Worm (Caenorhabditis elegans) whole organism, mixed stage, embryonic: Measurements from ENCODE around the gene Y73F4A.3.

Experiments
- bed-3 ChIP-seq: fragments of 200-800 bp; sonication (Bioruptor generic); optimal IDR thresholded peaks from 3 replicates; lab custom pipeline; 2018; ENCODE audit warnings: mild to moderate bottlenecking, missing genetic modification characterization, moderate library complexity, missing compliant biosample characterization
- blmp-1 ChIP-seq: fragments of 150-350 bp; optimal IDR thresholded peaks from 2 replicates; lab custom pipeline; 2014; ENCODE audit warnings: missing biosample characterization, missing genetic modification characterization
- ceh-39 ChIP-seq: fragments of 150-350 bp; optimal IDR thresholded peaks from 2 replicates; lab custom pipeline; 2014; ENCODE audit warnings: missing biosample characterization, missing genetic modification characterization
- ceh-43 ChIP-seq: fragments of 200-800 bp; sonication (Bioruptor generic); optimal IDR thresholded peaks from 2 replicates; lab custom pipeline; 2018; ENCODE audit warnings: mild to moderate bottlenecking, missing genetic modification characterization, moderate library complexity, missing compliant biosample characterization
- ceh-83 ChIP-seq: fragments of 200-800 bp; sonication (Bioruptor generic); optimal IDR thresholded peaks from 2 replicates; lab custom pipeline; 2018; ENCODE audit warnings: mild to moderate bottlenecking, missing genetic modification characterization, missing compliant biosample characterization
- ces-1 ChIP-seq: fragments of 150-350 bp; optimal IDR thresholded peaks from 2 replicates; lab custom pipeline; 2014; ENCODE audit warnings: missing biosample characterization, missing genetic modification reagents, missing genetic modification characterization
- drap-1 ChIP-seq: fragments of 200-800 bp; sonication (Bioruptor generic); optimal IDR thresholded peaks from 3 replicates; lab custom pipeline; 2018; ENCODE audit warnings: mild to moderate bottlenecking, missing genetic modification characterization, missing compliant biosample characterization
- elt-1 ChIP-seq: sonication (generic microtip); optimal IDR thresholded peaks from 2 replicates; lab custom pipeline; 2017; ENCODE audit warnings: missing genetic modification characterization, mild to moderate bottlenecking, missing compliant biosample characterization, antibody characterized with exemption, moderate library complexity, borderline replicate concordance; ENCODE audit not compliant: insufficient read depth
- elt-3 ChIP-seq: fragments of 150-350 bp; optimal IDR thresholded peaks from 2 replicates; lab custom pipeline; 2014; ENCODE audit warnings: missing biosample characterization, missing genetic modification characterization
- flh-1 ChIP-seq: fragments of 200-800 bp; sonication (Bioruptor generic); optimal IDR thresholded peaks from 2 replicates; lab custom pipeline; 2018; ENCODE audit warnings: mild to moderate bottlenecking, missing genetic modification characterization, moderate library complexity, missing compliant biosample characterization
- ham-2 ChIP-seq: fragments of 200-800 bp; sonication (Bioruptor generic); optimal IDR thresholded peaks from 2 replicates; lab custom pipeline; 2018; ENCODE audit warnings: mild to moderate bottlenecking, missing genetic modification characterization, missing compliant biosample characterization
- hlh-1 ChIP-seq: fragments of 150-350 bp; optimal IDR thresholded peaks from 2 replicates; lab custom pipeline; 2014; ENCODE audit warnings: missing biosample characterization, missing genetic modification reagents, missing genetic modification characterization
- lin-13 ChIP-seq: fragments of 150-350 bp; optimal IDR thresholded peaks from 2 replicates; lab custom pipeline; 2014; ENCODE audit warnings: missing biosample characterization, missing genetic modification characterization
- lin-32 ChIP-seq: fragments of 200-800 bp; sonication (Bioruptor generic); optimal IDR thresholded peaks from 2 replicates; lab custom pipeline; 2018; ENCODE audit warnings: mild to moderate bottlenecking, missing genetic modification characterization, missing compliant biosample characterization
- lsy-2 ChIP-seq: fragments of 150-350 bp; optimal IDR thresholded peaks from 2 replicates; lab custom pipeline; 2014; ENCODE audit warnings: missing biosample characterization, missing genetic modification characterization
- mab-5 ChIP-seq: fragments of 150-350 bp; optimal IDR thresholded peaks from 2 replicates; lab custom pipeline; 2014; ENCODE audit warnings: missing biosample characterization, missing genetic modification characterization
- mep-1 ChIP-seq: fragments of 150-350 bp; optimal IDR thresholded peaks from 2 replicates; lab custom pipeline; 2017; ENCODE audit warnings: missing biosample characterization, missing genetic modification reagents, missing genetic modification characterization, inconsistent platforms
- mls-2 ChIP-seq: sonication (generic microtip); optimal IDR thresholded peaks from 2 replicates; lab custom pipeline; 2016; ENCODE audit warnings: mild to moderate bottlenecking, missing genetic modification characterization, moderate library complexity, missing compliant biosample characterization
- nhr-12 ChIP-seq: fragments of 150-350 bp; optimal IDR thresholded peaks from 2 replicates; lab custom pipeline; 2014; ENCODE audit warnings: missing biosample characterization, missing genetic modification characterization
- nhr-2 ChIP-seq: fragments of 150-350 bp; optimal IDR thresholded peaks from 2 replicates; lab custom pipeline; 2014; ENCODE audit warnings: missing biosample characterization, missing genetic modification characterization
- nhr-237 ChIP-seq: fragments of 150-350 bp; optimal IDR thresholded peaks from 2 replicates; lab custom pipeline; 2014; ENCODE audit warnings: missing biosample characterization, missing genetic modification characterization
- nhr-76 ChIP-seq: sonication (generic microtip); optimal IDR thresholded peaks from 2 replicates; lab custom pipeline; 2017; ENCODE audit warnings: missing biosample characterization, missing genetic modification characterization
- pha-4 ChIP-seq: fragments of 150-350 bp; optimal IDR thresholded peaks from 2 replicates; lab custom pipeline; 2018; ENCODE audit warnings: missing biosample characterization, missing genetic modification reagents, missing genetic modification characterization
- sem-2 ChIP-seq: fragments of 200-800 bp; sonication (Bioruptor generic); optimal IDR thresholded peaks from 2 replicates; lab custom pipeline; 2018; ENCODE audit warnings: mild to moderate bottlenecking, missing genetic modification characterization, missing compliant biosample characterization
- sptf-1 ChIP-seq: sonication (generic microtip); optimal IDR thresholded peaks from 2 replicates; lab custom pipeline; 2017; ENCODE audit warnings: mild to moderate bottlenecking, missing genetic modification characterization, moderate library complexity, missing compliant biosample characterization
- tbx-8 ChIP-seq: fragments of 200-800 bp; sonication (Bioruptor generic); optimal IDR thresholded peaks from 2 replicates; lab custom pipeline; 2018; ENCODE audit warnings: mild to moderate bottlenecking, missing genetic modification characterization, moderate library complexity, missing compliant biosample characterization
- unc-120 ChIP-seq: sonication (generic microtip); optimal IDR thresholded peaks from 2 replicates; lab custom pipeline; 2017; ENCODE audit warnings: missing genetic modification characterization, missing compliant biosample characterization; ENCODE audit not compliant: poor library complexity, severe bottlenecking
- unc-39 ChIP-seq: fragments of 150-350 bp; optimal IDR thresholded peaks from 2 replicates; lab custom pipeline; 2014; ENCODE audit warnings: missing biosample characterization, missing genetic modification characterization
- unc-62 ChIP-seq: fragments of 150-350 bp; optimal IDR thresholded peaks from 2 replicates; lab custom pipeline; 2014; ENCODE audit warnings: missing biosample characterization, missing genetic modification reagents, missing genetic modification characterization
- zip-8 ChIP-seq: fragments of 150-350 bp; optimal IDR thresholded peaks from 2 replicates; lab custom pipeline; 2014; ENCODE audit warnings: missing biosample characterization, missing genetic modification characterization

The Y73F4A.3 gene

DNA sequence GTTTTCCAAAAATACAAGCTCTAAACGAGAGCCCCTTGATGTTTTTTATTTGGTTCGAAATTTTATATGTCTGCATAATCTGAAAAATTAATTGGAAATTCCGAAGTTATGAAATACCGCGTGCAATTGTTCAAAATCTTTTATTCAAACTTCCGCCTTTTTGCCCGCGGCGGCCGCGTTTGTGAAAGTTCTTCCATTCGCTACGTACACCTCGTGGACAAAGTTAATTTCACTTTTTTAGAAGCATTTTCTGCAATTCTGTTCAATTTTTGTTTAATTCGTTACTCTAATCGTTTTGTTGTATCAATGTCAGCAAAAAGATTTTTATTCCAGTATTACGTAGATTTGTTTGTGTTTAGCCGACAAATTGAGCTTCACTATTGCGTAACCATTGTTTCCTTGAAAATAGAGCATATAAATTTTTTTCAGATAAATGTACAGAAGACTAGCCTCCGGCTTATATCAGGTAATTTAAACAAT, 34.0 kb upstream of the Y73F4A.3 start, which contains the start of gene mppb-1:
Gene mppb-1, plus strand, starts transcription at position 430 of the 480 bp plus-strand sequence.
- TF ChIP-seq zip-8 (tag; lab: Kevin White, UChicago) (peak; percentile 79), drap-1 (GFP tag; lab: Kevin White, UChicago) (peak; percentile 10), elt-3 (tag; lab: Kevin White, UChicago) (no peak), ceh-39 (tag; lab: Kevin White, UChicago) (no peak), nhr-237 (tag; lab: Kevin White, UChicago) (peak; percentile 36), mep-1 (tag; lab: Kevin White, UChicago) (peak; percentile 44), elt-1 (tag; lab: Kevin White, UChicago) (no peak), ceh-83 (GFP tag; lab: Kevin White, UChicago) (no peak), nhr-2 (tag; lab: Kevin White, UChicago) (no peak), lin-32 (GFP tag; lab: Kevin White, UChicago) (no peak), unc-120 (tag; lab: Kevin White, UChicago) (peak; percentile 13), ces-1 (GFP tag; lab: Kevin White, UChicago) (no peak), lsy-2 (peak; percentile 54), mls-2 (tag; lab: Kevin White, UChicago) (no peak), nhr-76 (tag; lab: Kevin White, UChicago) (no peak), nhr-12 (tag; lab: Kevin White, UChicago) (no peak), blmp-1 (peak; percentile 80), sptf-1 (tag; lab: Kevin White, UChicago) (peak; percentile 30), lin-13 (tag; lab: Kevin White, UChicago) (no peak)

DNA sequence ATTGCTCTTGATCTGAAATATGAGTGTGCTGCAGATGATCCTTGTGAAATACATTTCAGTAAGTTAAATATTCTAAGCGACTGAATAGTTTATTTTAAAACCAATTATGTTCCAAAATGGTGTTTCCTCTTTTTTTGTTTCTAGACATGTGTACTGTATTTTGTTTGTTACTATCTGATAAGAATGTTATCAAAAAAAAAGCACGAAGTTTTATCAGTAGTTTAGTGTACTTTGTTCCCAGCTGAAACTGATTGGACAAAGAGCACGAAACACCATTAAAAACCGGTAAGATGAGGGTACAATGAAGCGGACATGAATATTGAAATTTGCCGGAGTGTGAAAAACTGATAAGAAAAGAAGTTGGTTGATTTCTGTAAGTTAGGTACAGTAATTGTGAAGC, 29.9 kb upstream of the Y73F4A.3 start:
- no peak for TF ChIP-seq lin-13 (tag; lab: Kevin White, UChicago)
- TF ChIP-seq sem-2 (GFP tag; lab: Kevin White, UChicago): no peak
- TF ChIP-seq tbx-8: no peak
- TF ChIP-seq bed-3 (GFP tag; lab: Kevin White, UChicago): no peak
- no peak for TF ChIP-seq mls-2 (tag; lab: Kevin White, UChicago)
- TF ChIP-seq lin-32 (GFP tag; lab: Kevin White, UChicago): no peak
- no peak for TF ChIP-seq sptf-1 (tag; lab: Kevin White, UChicago)
- no peak for TF ChIP-seq nhr-12 (tag; lab: Kevin White, UChicago)
- no peak for TF ChIP-seq nhr-2 (tag; lab: Kevin White, UChicago)
- TF ChIP-seq flh-1 (GFP tag; lab: Kevin White, UChicago): no peak
- TF ChIP-seq elt-3 (tag; lab: Kevin White, UChicago): no peak
- no peak for TF ChIP-seq ceh-39 (tag; lab: Kevin White, UChicago)
- no peak for TF ChIP-seq unc-39 (tag; lab: Kevin White, UChicago)
- no peak for TF ChIP-seq hlh-1 (tag; lab: Kevin White, UChicago)
- no peak for TF ChIP-seq ceh-43
- no peak for TF ChIP-seq unc-62
- no peak for TF ChIP-seq ham-2
- no peak for TF ChIP-seq nhr-76 (tag; lab: Kevin White, UChicago)
- TF ChIP-seq mab-5 (tag; lab: Kevin White, UChicago): no peak
- TF ChIP-seq unc-120 (tag; lab: Kevin White, UChicago): no peak

DNA sequence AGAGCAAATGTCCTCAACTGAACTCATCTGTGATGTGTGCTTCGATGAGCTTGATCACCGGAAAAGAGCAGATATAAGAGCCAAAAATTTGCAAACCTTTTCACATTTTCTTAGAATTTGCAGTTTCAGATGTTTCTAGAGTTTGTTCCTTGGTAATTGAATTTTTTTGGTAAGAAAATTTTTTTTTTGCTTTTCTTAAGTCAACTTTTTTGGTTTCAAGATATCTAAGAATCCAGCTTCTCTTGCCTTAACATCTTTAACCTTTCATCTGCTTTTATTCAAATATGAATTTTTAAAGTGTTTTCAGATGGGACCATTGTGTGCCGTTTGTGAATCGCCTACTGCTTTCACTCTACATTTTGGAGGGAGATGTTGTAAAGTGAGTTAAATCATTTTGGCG, 29.4 kb upstream of the Y73F4A.3 start, which contains the start of gene nhr-11:
Gene nhr-11, plus strand, starts transcription at position 301 of the 400 bp plus-strand sequence.
- no peak for TF ChIP-seq pha-4
- no peak for TF ChIP-seq ham-2

DNA sequence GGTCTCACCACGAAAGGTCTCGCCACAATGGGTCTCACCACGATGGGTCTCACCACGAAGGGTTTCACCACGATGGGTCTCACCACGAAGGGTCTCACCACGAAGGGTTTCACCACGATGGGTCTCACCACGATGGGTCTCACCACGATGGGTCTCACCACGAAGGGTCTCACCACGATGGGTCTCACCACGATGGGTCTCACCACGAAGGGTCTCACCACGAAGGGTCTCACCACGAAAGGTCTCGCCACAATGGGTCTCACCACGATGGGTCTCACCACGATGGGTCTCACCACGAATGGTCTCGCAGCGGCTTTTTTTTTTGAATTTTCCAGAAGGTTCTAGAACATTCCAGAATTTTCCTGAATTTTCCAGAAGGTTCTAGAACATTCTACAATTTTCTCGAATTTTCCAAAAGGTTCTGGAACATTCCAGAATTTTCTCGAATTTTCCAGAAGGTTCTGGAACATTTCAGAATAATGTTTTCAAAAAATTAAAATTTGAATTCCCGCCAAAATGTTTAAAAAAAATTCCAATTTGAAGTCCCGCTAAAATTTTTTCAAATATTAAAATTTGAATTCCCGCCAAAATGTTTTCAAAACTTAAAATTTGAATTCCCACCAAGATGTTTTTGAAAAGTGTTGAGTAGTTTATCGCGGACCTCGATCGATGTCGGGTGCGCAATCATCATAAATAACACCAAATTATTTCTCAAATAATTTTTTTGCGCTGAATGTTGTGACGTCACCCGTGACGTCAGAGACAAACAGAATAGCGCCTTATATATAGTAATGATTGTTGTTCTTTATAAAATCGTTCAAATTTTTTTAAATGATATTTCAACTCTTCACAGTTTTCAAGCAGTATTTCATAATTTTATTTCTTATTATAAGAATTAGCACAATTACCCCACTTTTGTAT, 27.2 kb upstream of the Y73F4A.3 start:
- peak; percentile 58 for TF ChIP-seq zip-8 (tag; lab: Kevin White, UChicago)
